Fruit fly (Drosophila melanogaster) whole organism, adult: ENCODE measurements around the gene CG2772.

Experiments
- CG11617 ChIP-seq: fragments of 200-800 bp; sonication (Bioruptor generic); optimal IDR thresholded peaks from 2 replicates; lab custom pipeline; 2017; ENCODE audit warnings: mild to moderate bottlenecking, missing biosample characterization, missing genetic modification reagents, missing genetic modification characterization
- CG12768 ChIP-seq: fragments of 200-800 bp; sonication (Bioruptor generic); optimal IDR thresholded peaks from 2 replicates; lab custom pipeline; 2017; ENCODE audit warnings: missing biosample characterization, missing genetic modification characterization, mild to moderate bottlenecking, moderate library complexity, missing genetic modification reagents
- CG14711 ChIP-seq: fragments of 200-800 bp; sonication (Bioruptor generic); optimal IDR thresholded peaks from 2 replicates; lab custom pipeline; 2018; ENCODE audit warnings: missing biosample characterization, mild to moderate bottlenecking, missing genetic modification characterization, moderate library complexity
- CG1620 ChIP-seq: fragments of 200-800 bp; sonication (Bioruptor generic); optimal IDR thresholded peaks from 2 replicates; lab custom pipeline; 2016; ENCODE audit warnings: missing biosample characterization, missing genetic modification characterization
- CG33017 ChIP-seq: fragments of 200-800 bp; sonication (Bioruptor generic); optimal IDR thresholded peaks from 2 replicates; lab custom pipeline; 2018; ENCODE audit warnings: missing biosample characterization, mild to moderate bottlenecking, missing genetic modification characterization, moderate library complexity
- CG5204 ChIP-seq: fragments of 200-800 bp; sonication (Bioruptor generic); optimal IDR thresholded peaks from 2 replicates; lab custom pipeline; 2016; ENCODE audit warnings: missing biosample characterization, missing genetic modification characterization
- CG7045 ChIP-seq: fragments of 200-800 bp; sonication (Bioruptor generic); optimal IDR thresholded peaks from 2 replicates; lab custom pipeline; 2017; ENCODE audit warnings: missing biosample characterization, mild to moderate bottlenecking, missing genetic modification characterization
- CG7101 ChIP-seq: fragments of 200-800 bp; sonication (Bioruptor generic); optimal IDR thresholded peaks from 2 replicates; lab custom pipeline; 2018; ENCODE audit warnings: missing biosample characterization, mild to moderate bottlenecking, missing genetic modification characterization, moderate library complexity
- Clk ChIP-seq: fragments of 200-800 bp; sonication (Bioruptor generic); optimal IDR thresholded peaks from 2 replicates; lab custom pipeline; 2017; ENCODE audit warnings: missing biosample characterization, missing genetic modification characterization
- Crg-1 ChIP-seq: fragments of 200-800 bp; sonication (Bioruptor generic); optimal IDR thresholded peaks from 2 replicates; lab custom pipeline; 2016; ENCODE audit warnings: missing biosample characterization, missing genetic modification characterization
- Hr96 ChIP-seq: fragments of 200-800 bp; sonication (Bioruptor generic); optimal IDR thresholded peaks from 2 replicates; lab custom pipeline; 2016; ENCODE audit warnings: missing biosample characterization, missing genetic modification characterization
- Mnt ChIP-seq: fragments of 200-800 bp; sonication (Bioruptor generic); optimal IDR thresholded peaks from 2 replicates; lab custom pipeline; 2016; ENCODE audit warnings: missing biosample characterization, mild to moderate bottlenecking, missing genetic modification characterization
- bab1 ChIP-seq: fragments of 200-800 bp; sonication (Bioruptor generic); optimal IDR thresholded peaks from 3 replicates; lab custom pipeline; 2019; ENCODE audit warnings: missing biosample characterization, mild to moderate bottlenecking, missing genetic modification characterization, moderate library complexity
- cic ChIP-seq: fragments of 200-800 bp; sonication (Bioruptor generic); optimal IDR thresholded peaks from 2 replicates; lab custom pipeline; 2017; ENCODE audit warnings: missing biosample characterization, mild to moderate bottlenecking, missing genetic modification characterization, moderate library complexity
- cnc ChIP-seq, 2 experiments: fragments of >200 bp; optimal IDR thresholded peaks; 2 replicates each; lab custom pipeline; 2017
- kay ChIP-seq: fragments of 200-800 bp; sonication (Bioruptor generic); peaks from one replicate; lab custom pipeline; 2016; ENCODE audit warnings: missing biosample characterization, missing genetic modification characterization, borderline replicate concordance
- ovo ChIP-seq: fragments of 200-800 bp; sonication (Bioruptor generic); optimal IDR thresholded peaks from 2 replicates; lab custom pipeline; 2016; ENCODE audit warnings: missing biosample characterization, missing genetic modification characterization
- pad ChIP-seq: fragments of 200-800 bp; sonication (Bioruptor generic); optimal IDR thresholded peaks from 3 replicates; lab custom pipeline; 2017; ENCODE audit warnings: missing biosample characterization, missing genetic modification characterization, mild to moderate bottlenecking, moderate library complexity, missing genetic modification reagents
- tj ChIP-seq: fragments of 200-800 bp; sonication (Bioruptor generic); optimal IDR thresholded peaks from 3 replicates; lab custom pipeline; 2017; ENCODE audit warnings: missing biosample characterization, mild to moderate bottlenecking, missing genetic modification characterization, moderate library complexity
- toe ChIP-seq: fragments of 200-800 bp; sonication (Bioruptor generic); optimal IDR thresholded peaks from 2 replicates; lab custom pipeline; 2016; ENCODE audit warnings: missing biosample characterization, missing genetic modification characterization

The CG2772 gene

DNA sequence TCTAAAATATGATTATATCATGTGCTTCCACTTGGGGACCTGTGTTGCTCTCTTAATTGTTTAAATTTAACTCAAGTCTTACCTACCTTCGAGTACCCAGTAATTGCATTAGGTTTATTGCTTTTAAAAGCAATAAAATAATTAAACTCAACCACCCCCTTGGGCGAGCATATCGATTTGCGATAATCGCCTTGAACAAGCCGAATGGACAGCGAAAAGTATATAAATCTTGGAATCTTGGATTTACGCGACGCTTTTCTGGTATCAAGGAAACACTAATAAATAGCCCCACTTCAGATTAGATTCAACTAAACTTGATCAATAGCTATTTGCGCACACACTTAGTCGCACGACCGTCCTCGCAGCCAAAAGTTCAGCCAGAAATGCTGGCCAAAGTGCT, at the start of gene CG2772:
CG2772 (plus strand) TSS at position 338 of the 400 bp plus-strand sequence.
- TF ChIP-seq cic (GFP tag; lab: Kevin White, UChicago) (no peak), CG5204 (GFP tag; lab: Kevin White, UChicago) (no peak), kay (peak; percentile 11)

DNA sequence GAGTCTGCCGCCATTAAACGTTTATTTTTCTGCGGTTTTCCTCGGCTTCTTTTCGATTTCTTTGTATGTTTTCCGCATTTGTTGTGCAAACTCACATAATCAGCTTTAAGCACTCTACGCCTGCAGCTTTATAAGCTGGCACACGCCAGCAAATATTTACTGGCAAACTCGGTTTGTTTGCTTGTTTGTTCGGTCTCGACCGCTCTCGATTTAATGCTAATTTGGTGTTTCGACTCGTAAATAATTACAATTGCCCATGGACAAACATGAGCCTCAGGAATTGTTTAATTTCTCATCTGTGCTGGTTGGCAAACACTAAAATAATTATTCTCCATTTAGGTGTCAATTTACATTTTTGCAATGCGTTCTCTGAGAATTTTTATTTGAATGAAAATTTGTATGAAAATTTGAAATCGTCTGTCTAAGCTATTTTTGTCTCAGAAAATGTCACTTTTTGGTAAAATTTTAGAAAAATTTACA, 48.2 kb upstream of the CG2772 start, which contains the start of gene CG34175:
CG34175 (plus strand) TSS at position 430 of the 480 bp plus-strand sequence.
- TF ChIP-seq CG12768 (GFP tag; lab: Kevin White, UChicago) (no peak), cnc (optimal IDR thresholded peaks at IDR 0.05; lab: Kevin White, UChicago) (no peak), cic (GFP tag; lab: Kevin White, UChicago) (no peak), Hr96 (GFP tag; lab: Kevin White, UChicago) (no peak), CG7045 (GFP tag; lab: Kevin White, UChicago) (no peak), CG11617 (GFP tag; lab: Kevin White, UChicago) (no peak), CG33017 (tag; lab: Kevin White, UChicago) (no peak), ovo (GFP tag; lab: Kevin White, UChicago) (no peak), bab1 (GFP tag; lab: Kevin White, UChicago) (no peak), Clk (GFP tag; lab: Kevin White, UChicago) (no peak), Crg-1 (GFP tag; lab: Kevin White, UChicago) (no peak), CG14711 (no peak), Mnt (GFP tag; lab: Kevin White, UChicago) (no peak), pad (GFP tag; lab: Kevin White, UChicago) (no peak), CG7101 (tag; lab: Kevin White, UChicago) (no peak), CG5204 (GFP tag; lab: Kevin White, UChicago) (no peak), CG1620 (GFP tag; lab: Kevin White, UChicago) (no peak), toe (no peak), kay (no peak), tj (GFP tag; lab: Kevin White, UChicago) (no peak)

DNA sequence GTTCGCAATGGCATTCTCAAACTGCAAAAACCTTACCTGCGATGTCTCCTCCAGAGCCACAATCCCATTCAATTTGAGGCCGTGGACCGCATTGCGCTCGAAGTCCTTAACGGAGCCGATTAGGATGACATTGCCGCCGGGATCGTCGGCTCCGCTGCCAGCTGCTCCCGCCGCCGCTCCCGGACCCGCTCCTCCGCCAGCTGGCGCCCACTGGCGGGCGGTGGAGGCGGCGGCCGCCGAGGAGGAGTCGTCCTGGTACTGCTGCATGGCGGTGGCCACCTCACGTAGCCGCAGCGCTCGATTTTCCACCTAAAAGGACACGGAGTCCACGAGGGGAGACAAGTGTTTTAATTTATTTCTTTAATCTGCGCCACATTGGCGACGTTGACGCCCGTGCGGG, 38.1 kb upstream of the CG2772 start:
- TF ChIP-seq Mnt (GFP tag; lab: Kevin White, UChicago) (no peak), CG14711 (no peak), toe (no peak)

DNA sequence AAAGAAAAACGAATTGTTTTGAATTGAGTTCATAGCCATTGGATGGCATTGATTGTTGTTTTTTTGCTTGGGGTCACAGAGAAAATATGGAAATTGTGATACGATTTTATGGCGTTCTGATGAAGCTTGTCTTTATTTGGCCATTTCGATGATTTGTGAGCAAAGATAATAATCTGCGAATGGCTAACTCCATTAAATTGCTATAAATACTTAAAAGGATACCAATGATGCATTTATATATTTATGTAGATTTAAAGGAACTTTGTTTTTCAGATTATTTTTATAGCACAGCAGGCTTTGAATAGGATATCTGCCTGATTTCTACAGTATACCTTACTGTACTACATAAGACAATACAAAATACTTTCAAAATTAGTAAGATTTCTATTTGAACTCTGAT, 35.5 kb upstream of the CG2772 start, which contains the start of gene CG8840:
CG8840 (plus strand) TSS at position 301 of the 400 bp plus-strand sequence.
- no peak for TF ChIP-seq bab1 (GFP tag; lab: Kevin White, UChicago)
- TF ChIP-seq CG12768 (GFP tag; lab: Kevin White, UChicago): no peak
- no peak for TF ChIP-seq Clk (GFP tag; lab: Kevin White, UChicago)
- TF ChIP-seq CG5204 (GFP tag; lab: Kevin White, UChicago): no peak
- TF ChIP-seq toe: no peak
- TF ChIP-seq Mnt (GFP tag; lab: Kevin White, UChicago): no peak
- no peak for TF ChIP-seq kay
- TF ChIP-seq pad (GFP tag; lab: Kevin White, UChicago): no peak
- TF ChIP-seq CG33017 (tag; lab: Kevin White, UChicago): no peak

DNA sequence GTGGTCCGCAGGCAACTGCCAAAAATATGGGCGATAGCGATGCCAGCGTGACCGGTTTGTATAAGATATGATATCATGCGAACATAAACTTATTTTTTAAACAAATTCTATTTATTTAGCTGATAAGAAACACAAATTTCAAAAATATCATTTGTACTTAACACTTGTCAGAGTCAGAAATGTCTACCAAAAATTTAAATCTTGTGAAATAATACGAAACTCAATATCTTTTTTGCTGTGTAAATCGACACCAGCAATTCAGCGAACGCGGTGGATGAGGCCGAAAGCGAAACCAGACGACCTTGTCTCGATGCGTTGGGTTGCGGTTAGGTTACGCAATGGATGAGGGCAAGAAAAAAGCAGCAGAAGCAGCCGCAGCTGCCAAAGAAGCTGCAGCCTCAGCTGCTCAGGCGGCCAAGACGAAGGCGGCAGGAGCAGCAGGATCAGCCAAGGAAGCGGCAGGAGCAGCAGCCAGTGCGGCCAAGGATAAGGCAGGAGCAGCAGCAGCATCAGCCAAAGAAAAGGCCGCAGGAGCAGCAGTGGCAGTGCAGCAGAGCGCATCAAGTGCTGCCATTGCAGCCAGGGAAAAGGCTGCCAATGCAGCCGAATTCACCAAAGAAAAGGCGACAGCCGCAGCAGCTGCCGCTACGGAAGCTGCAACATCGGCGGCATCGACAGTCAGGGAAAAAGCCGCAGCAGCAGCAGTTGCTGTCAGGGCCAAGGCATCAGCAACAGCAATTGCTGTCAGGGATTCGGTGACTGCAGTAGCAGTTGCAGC, 29.1 kb upstream of the CG2772 start, which contains the start of gene CG31952:
CG31952 (plus strand) TSS at position 167 of the 778 bp plus-strand sequence.
- TF ChIP-seq cnc (optimal IDR thresholded peaks at IDR 0.05; lab: Kevin White, UChicago) (no peak), Hr96 (GFP tag; lab: Kevin White, UChicago) (no peak), CG5204 (GFP tag; lab: Kevin White, UChicago) (no peak), bab1 (GFP tag; lab: Kevin White, UChicago) (no peak), CG7101 (tag; lab: Kevin White, UChicago) (no peak), Crg-1 (GFP tag; lab: Kevin White, UChicago) (no peak), Clk (GFP tag; lab: Kevin White, UChicago) (no peak), CG1620 (GFP tag; lab: Kevin White, UChicago) (no peak), cic (GFP tag; lab: Kevin White, UChicago) (no peak), toe (no peak), CG12768 (GFP tag; lab: Kevin White, UChicago) (no peak), kay (no peak), pad (GFP tag; lab: Kevin White, UChicago) (no peak), CG33017 (tag; lab: Kevin White, UChicago) (no peak), Mnt (GFP tag; lab: Kevin White, UChicago) (no peak), CG7045 (GFP tag; lab: Kevin White, UChicago) (no peak), tj (GFP tag; lab: Kevin White, UChicago) (no peak)

dm6 chr2L:3417613-3418012, 28.2 kb upstream of the CG2772 start:
- TF ChIP-seq toe (no peak), pad (GFP tag; lab: Kevin White, UChicago) (no peak), CG5204 (GFP tag; lab: Kevin White, UChicago) (no peak), Crg-1 (GFP tag; lab: Kevin White, UChicago) (no peak), tj (GFP tag; lab: Kevin White, UChicago) (no peak), CG14711 (no peak), CG1620 (GFP tag; lab: Kevin White, UChicago) (no peak), Clk (GFP tag; lab: Kevin White, UChicago) (no peak), bab1 (GFP tag; lab: Kevin White, UChicago) (no peak), ovo (GFP tag; lab: Kevin White, UChicago) (no peak), CG33017 (tag; lab: Kevin White, UChicago) (no peak)
